Fruit fly (Drosophila melanogaster) Kc167 (cell line): ENCODE results near the gene Grip84.

Source experiments
- Myc ChIP-seq: fragments of >200 bp; optimal IDR thresholded peaks from 2 replicates; lab custom pipeline; 2017; ENCODE audit warnings: missing external identifiers
- Sin3A ChIP-seq: fragments of >200 bp; optimal IDR thresholded peaks from 2 replicates; lab custom pipeline; 2018; ENCODE audit warnings: missing external identifiers
- h ChIP-seq: fragments of >200 bp; optimal IDR thresholded peaks from 3 replicates; lab custom pipeline; 2018; ENCODE audit warnings: missing external identifiers
- insv ChIP-seq: fragments of >200 bp; optimal IDR thresholded peaks from 3 replicates; lab custom pipeline; 2018; ENCODE audit warnings: missing external identifiers
- psq ChIP-seq: fragments of >200 bp; optimal IDR thresholded peaks from 2 replicates; lab custom pipeline; 2017; ENCODE audit warnings: missing external identifiers

DNA sequence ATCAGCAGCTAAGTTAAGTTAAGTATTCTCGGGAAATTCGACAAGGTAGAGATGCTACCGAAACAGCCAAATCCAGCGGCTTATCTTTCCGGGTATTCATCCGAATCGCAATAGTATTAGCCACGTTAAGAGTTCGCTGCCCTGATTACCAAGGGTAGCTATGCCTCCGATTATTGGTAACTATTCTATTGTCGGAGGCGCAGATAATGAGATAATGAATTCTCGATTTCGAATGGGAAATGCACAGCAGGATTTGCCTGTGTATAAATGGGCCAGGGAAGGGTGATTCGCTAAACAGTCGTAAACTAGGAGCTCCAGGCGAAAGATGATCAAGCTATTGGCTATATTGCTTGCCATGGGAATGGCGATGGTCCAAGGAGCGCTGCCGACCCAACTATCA is 17.8 kb upstream of the Grip84 start, which contains the start of gene CG14204:
- TF ChIP-seq psq (no peak), Myc (lab: Kevin White, UChicago) (no peak), h (lab: Kevin White, UChicago) (no peak), Sin3A (lab: Kevin White, UChicago) (no peak), insv (lab: Kevin White, UChicago) (no peak)
